Fruit fly (Drosophila melanogaster) Kc167 (cell line): Measurements from ENCODE around the gene mgr.

Experiments
- Sin3A ChIP-seq: fragments of >200 bp; optimal IDR thresholded peaks from 2 replicates; lab custom pipeline; 2018; ENCODE audit warnings: missing external identifiers
- h ChIP-seq: fragments of >200 bp; optimal IDR thresholded peaks from 3 replicates; lab custom pipeline; 2018; ENCODE audit warnings: missing external identifiers
- insv ChIP-seq: fragments of >200 bp; optimal IDR thresholded peaks from 3 replicates; lab custom pipeline; 2018; ENCODE audit warnings: missing external identifiers
- psq ChIP-seq: fragments of >200 bp; optimal IDR thresholded peaks from 2 replicates; lab custom pipeline; 2017; ENCODE audit warnings: missing external identifiers
- ttk ChIP-seq: sonication (Bioruptor generic); optimal IDR thresholded peaks from 2 replicates; lab custom pipeline; 2017; ENCODE audit warnings: missing external identifiers

DNA sequence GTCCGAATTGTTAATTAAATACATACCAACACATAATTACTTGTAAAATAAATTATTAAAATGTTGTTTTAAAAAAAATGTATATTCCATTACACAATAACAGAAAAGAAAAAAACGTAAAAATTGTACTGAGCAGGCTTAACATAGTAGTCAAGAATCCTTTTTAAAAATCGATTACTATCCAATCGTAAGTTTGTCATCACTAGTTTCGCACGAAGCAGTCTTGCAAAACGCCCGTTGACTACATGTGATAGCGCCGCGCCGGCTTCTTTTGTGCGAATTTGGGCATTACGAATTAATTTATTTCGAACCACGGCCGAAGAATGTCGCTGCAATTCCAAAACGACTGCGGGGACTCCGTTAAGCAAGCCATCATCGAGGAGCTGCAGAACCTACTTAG, 2.7 kb upstream of the mgr start, which contains the start of gene Ipo9:
- TF ChIP-seq psq (lab: Kevin White, UChicago) (no peak), ttk (lab: Kevin White, UChicago) (no peak), insv (lab: Kevin White, UChicago) (no peak), Sin3A (lab: Kevin White, UChicago) (no peak), h (lab: Kevin White, UChicago) (no peak)
